Fruit fly (Drosophila melanogaster) whole organism, prepupa: ENCODE results near the gene SkpD.

Experiments used
- CG10669 ChIP-seq: fragments of 200-800 bp; sonication (Bioruptor generic); optimal IDR thresholded peaks from 3 replicates; lab custom pipeline; 2018; ENCODE audit warnings: missing biosample characterization, mild to moderate bottlenecking, missing genetic modification characterization, moderate library complexity
- CG3032 ChIP-seq: fragments of 200-800 bp; optimal IDR thresholded peaks from 2 replicates; lab custom pipeline; 2019; ENCODE audit warnings: missing biosample characterization, mild to moderate bottlenecking, missing genetic modification characterization, moderate library complexity
- CG3919 ChIP-seq: fragments of 200-800 bp; sonication (Bioruptor generic); optimal IDR thresholded peaks from 3 replicates; lab custom pipeline; 2016; ENCODE audit warnings: missing biosample characterization, missing genetic modification characterization
- Hr39 ChIP-seq: fragments of 200-800 bp; sonication (Bioruptor generic); optimal IDR thresholded peaks from 2 replicates; lab custom pipeline; 2016; ENCODE audit warnings: missing biosample characterization, missing genetic modification characterization
- Met ChIP-seq: fragments of 200-800 bp; sonication (Bioruptor generic); optimal IDR thresholded peaks from 3 replicates; lab custom pipeline; 2016; ENCODE audit warnings: missing biosample characterization, missing genetic modification characterization
- Sox15 ChIP-seq: fragments of 200-800 bp; sonication (Bioruptor generic); optimal IDR thresholded peaks from 3 replicates; lab custom pipeline; 2016; ENCODE audit warnings: missing biosample characterization, missing genetic modification characterization

DNA sequence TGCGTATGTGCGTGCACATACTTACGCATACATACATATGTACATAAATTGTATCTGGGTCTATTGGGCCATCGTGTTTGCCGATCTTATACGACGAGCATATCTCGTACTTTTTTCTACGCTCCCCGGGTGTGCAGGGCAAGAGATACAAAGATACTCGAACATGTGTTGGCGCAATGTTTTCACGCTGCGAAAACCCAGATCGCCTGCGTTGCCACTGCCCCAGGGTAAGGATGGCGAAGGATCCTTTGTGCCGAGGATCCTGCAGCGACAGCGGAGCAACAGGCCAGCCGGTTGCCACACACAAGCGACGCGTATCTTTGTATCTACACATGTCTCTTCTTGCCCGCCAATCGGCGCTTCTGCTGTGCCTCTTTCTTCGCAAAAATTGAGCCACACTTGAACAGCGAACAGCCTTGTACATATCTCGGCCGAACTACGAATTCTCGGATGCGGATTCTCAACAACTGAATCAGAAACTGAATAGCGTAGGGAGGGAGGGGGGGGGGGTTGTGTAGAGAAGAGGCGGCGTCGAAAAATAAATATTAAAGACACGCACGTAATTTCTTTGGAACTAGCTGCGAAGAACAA is 37.4 kb upstream of the SkpD start:
- no peak for TF ChIP-seq CG10669
- TF ChIP-seq Hr39 (GFP tag; lab: Kevin White, UChicago): no peak
- TF ChIP-seq Met (GFP tag; lab: Kevin White, UChicago): no peak
- no peak for TF ChIP-seq Sox15 (GFP tag; lab: Kevin White, UChicago)
- TF ChIP-seq CG3919: no peak
- TF ChIP-seq CG3032 (tag; lab: Kevin White, UChicago): no peak
